Worm (Caenorhabditis elegans): ENCODE measurements around the gene srd-11.

- TF ChIP-seq mml-1 (tag; optimal IDR thresholded peaks at IDR 0.05) (no peak), ama-1 (optimal IDR thresholded peaks at IDR 0.05) (no peak), aly-2 (tag; optimal IDR thresholded peaks at IDR 0.05) (no peak), lin-15B (tag; optimal IDR thresholded peaks at IDR 0.05) (no peak), hmg-11 (tag; optimal IDR thresholded peaks at IDR 0.05) (no peak), nhr-25 (tag; optimal IDR thresholded peaks at IDR 0.05) (no peak), ceh-82 (tag; optimal IDR thresholded peaks at IDR 0.05) (no peak), nhr-12 (tag; optimal IDR thresholded peaks at IDR 0.05) (no peak), pha-4 (tag; optimal IDR thresholded peaks at IDR 0.05) (no peak), skn-1 (tag; optimal IDR thresholded peaks at IDR 0.05) (no peak), nhr-43 (tag; optimal IDR thresholded peaks at IDR 0.05; ENCODE audit: poor library complexity, severe bottlenecking) (no peak), elt-3 (tag; optimal IDR thresholded peaks at IDR 0.05) (no peak), unc-62 (GFP tag; optimal IDR thresholded peaks at IDR 0.05) (no peak)
Measured at ce11 chrV:13621720-13622119, 2.1 kb upstream of the srd-11 start, which contains the start of gene F53F4.16.

Data from whole organism, L3 larva.